Fruit fly (Drosophila melanogaster): ENCODE data around the gene Kots.

The Kots gene

dm6 chr3R:14007550-14007949 lies 43.6 kb upstream of the Kots start (continued):
- peak; percentile 45 for TF ChIP-seq net (GFP tag; optimal IDR thresholded peaks at IDR 0.05)
- peak; percentile 70 for TF ChIP-seq Eip78C (GFP tag)
- peak; percentile 39 for TF ChIP-seq Blimp-1 (GFP tag; optimal IDR thresholded peaks at IDR 0.05)
- peak; percentile 86 for TF ChIP-seq CG6808 (GFP tag; optimal IDR thresholded peaks at IDR 0.05)
- no peak for TF ChIP-seq Eip93F (GFP tag; optimal IDR thresholded peaks at IDR 0.05)
- TF ChIP-seq CG34406 (GFP tag; optimal IDR thresholded peaks at IDR 0.05), result peak; percentile 43
- TF ChIP-seq CG15336 (GFP tag; IDR thresholded peaks at IDR 0.05), result peak; percentile 92
- TF ChIP-seq Gug (GFP tag; IDR thresholded peaks at IDR 0.05), result peak; percentile 62
- no peak for TF ChIP-seq Smox (GFP tag; optimal IDR thresholded peaks at IDR 0.05)
- TF ChIP-seq Hr39 (GFP tag; optimal IDR thresholded peaks at IDR 0.05), result no peak
- TF ChIP-seq Hr4 (GFP tag; optimal IDR thresholded peaks at IDR 0.05), result no peak
- no peak for TF ChIP-seq svp (GFP tag)
- TF ChIP-seq Hr38 (GFP tag; optimal IDR thresholded peaks at IDR 0.05), result no peak
- no peak for TF ChIP-seq Sox14 (GFP tag; optimal IDR thresholded peaks at IDR 0.05)

dm6 chr3R:14006893-14007255 lies 42.9 kb upstream of the Kots start:
- TF ChIP-seq Hr38 (GFP tag; optimal IDR thresholded peaks at IDR 0.05) (no peak), pdm3 (GFP tag; optimal IDR thresholded peaks at IDR 0.05) (peak; percentile 74), Hr39 (GFP tag; optimal IDR thresholded peaks at IDR 0.05) (peak; percentile 76), CG11762 (GFP tag; optimal IDR thresholded peaks at IDR 0.05; ENCODE audit: insufficient read depth) (peak; percentile 67), CG31627 (GFP tag; optimal IDR thresholded peaks at IDR 0.05) (peak; percentile 78), CG3919 (GFP tag; optimal IDR thresholded peaks at IDR 0.05) (peak; percentile 76), net (GFP tag; optimal IDR thresholded peaks at IDR 0.05) (no peak), CG9139 (GFP tag; optimal IDR thresholded peaks at IDR 0.05) (peak; percentile 52), CG10631 (GFP tag; optimal IDR thresholded peaks at IDR 0.05) (peak; percentile 68), Sox14 (GFP tag; optimal IDR thresholded peaks at IDR 0.05) (peak; percentile 76), topi (GFP tag; optimal IDR thresholded peaks at IDR 0.05) (peak; percentile 85), Lpt (GFP tag; optimal IDR thresholded peaks at IDR 0.05) (no peak), achi (GFP tag; optimal IDR thresholded peaks at IDR 0.05) (peak; percentile 70), CG3032 (tag; optimal IDR thresholded peaks at IDR 0.05) (peak; percentile 79), Sox102F (GFP tag; optimal IDR thresholded peaks at IDR 0.05) (peak; percentile 66), Ets96B (tag; optimal IDR thresholded peaks at IDR 0.05) (peak; percentile 86), fkh (GFP tag; optimal IDR thresholded peaks at IDR 0.05) (no peak), salr (GFP tag; optimal IDR thresholded peaks at IDR 0.05) (peak; percentile 6 to 63), Smox (GFP tag; optimal IDR thresholded peaks at IDR 0.05) (peak; percentile 82), svp (GFP tag) (peak; percentile 94), lz (GFP tag; optimal IDR thresholded peaks at IDR 0.05) (peak; percentile 52), CG8119 (GFP tag; IDR thresholded peaks at IDR 0.05) (peak; percentile 59), CG6163 (GFP tag; IDR thresholded peaks at IDR 0.05) (no peak), dsx (GFP tag; optimal IDR thresholded peaks at IDR 0.05; ENCODE audit: poor library complexity, severe bottlenecking) (peak; percentile 58), CG15336 (GFP tag; IDR thresholded peaks at IDR 0.05) (peak; percentile 21; the same call in 1 of the 2 replicates), Blimp-1 (GFP tag; optimal IDR thresholded peaks at IDR 0.05) (peak; percentile 1), CG4318 (GFP tag; optimal IDR thresholded peaks at IDR 0.05) (peak; percentile 1), Gug (GFP tag; IDR thresholded peaks at IDR 0.05) (no peak), CG34406 (GFP tag; optimal IDR thresholded peaks at IDR 0.05) (peak; percentile 84), Eip78C (GFP tag) (peak; percentile 98), CG6276 (GFP tag; optimal IDR thresholded peaks at IDR 0.05) (no peak), acj6 (GFP tag; optimal IDR thresholded peaks at IDR 0.05) (peak; percentile 82), Eip93F (GFP tag; optimal IDR thresholded peaks at IDR 0.05) (no peak), CG6808 (GFP tag; optimal IDR thresholded peaks at IDR 0.05) (peak; percentile 81), ss (GFP tag; optimal IDR thresholded peaks at IDR 0.05) (peak in 1 of 2 experiments; percentile 83), CG32006 (GFP tag; optimal IDR thresholded peaks at IDR 0.05) (peak; percentile 36), fd85E (GFP tag; optimal IDR thresholded peaks at IDR 0.05) (peak; percentile 25), Met (GFP tag; optimal IDR thresholded peaks at IDR 0.05) (peak; percentile 85), dac (GFP tag; optimal IDR thresholded peaks at IDR 0.05) (no peak), Eip75B (GFP tag; optimal IDR thresholded peaks at IDR 0.05) (no peak), vri (GFP tag; optimal IDR thresholded peaks at IDR 0.05) (peak; percentile 19), eg (GFP tag; IDR thresholded peaks at IDR 0.05) (no peak), CG6854 (GFP tag; optimal IDR thresholded peaks at IDR 0.05) (peak; percentile 47), CG6792 (GFP tag; optimal IDR thresholded peaks at IDR 0.05) (peak; percentile 58), fd59A (GFP tag; optimal IDR thresholded peaks at IDR 0.05) (peak; percentile 84), CG1621 (tag; optimal IDR thresholded peaks at IDR 0.05) (peak; percentile 56), Hr4 (GFP tag; optimal IDR thresholded peaks at IDR 0.05) (peak; percentile 50), Sox15 (GFP tag; optimal IDR thresholded peaks at IDR 0.05) (peak; percentile 75)

Measured in whole organism, prepupa.